Fruit fly (Drosophila melanogaster): Measurements from ENCODE around the gene CG13708.
A peak's percentile ranks its signal among the peaks of the same experiment; 100 is the strongest.

The CG13708 gene

DNA sequence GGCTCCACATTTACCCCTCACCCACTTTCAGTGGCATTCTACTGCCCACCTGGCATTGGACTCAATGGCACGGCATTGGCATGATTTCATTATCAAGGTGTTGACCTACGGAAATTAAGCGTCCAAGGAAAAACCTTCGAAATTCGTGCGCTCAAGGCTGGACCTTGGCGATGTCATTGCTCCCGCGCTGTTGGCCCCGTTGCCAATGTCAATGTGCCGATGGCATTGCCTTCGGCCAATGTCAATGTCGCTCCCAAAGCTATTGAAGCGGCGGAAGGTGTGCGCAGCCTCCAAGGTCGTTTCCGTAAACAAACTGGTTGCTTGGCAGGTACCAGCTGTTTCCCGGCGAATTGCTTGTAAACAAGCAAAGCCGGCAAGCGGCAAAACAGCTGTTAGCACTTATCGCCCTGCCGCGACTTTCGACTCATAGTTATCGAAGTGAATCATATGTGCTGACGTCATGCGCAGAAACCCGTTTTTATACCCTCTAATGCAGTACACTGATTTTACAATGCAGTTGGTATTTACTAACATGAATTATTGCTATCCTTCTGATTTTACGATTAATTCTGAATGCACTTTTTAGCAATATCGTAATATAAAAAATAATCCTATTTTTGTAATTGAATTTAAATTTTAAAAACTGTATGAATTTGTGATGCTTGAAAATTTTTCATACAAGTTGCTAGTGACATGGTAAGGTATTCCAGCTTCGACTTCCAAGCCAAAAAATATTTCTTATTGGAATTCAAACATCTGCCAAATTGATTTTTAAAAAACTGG is 8.8 kb downstream of the CG13708 start (continued):
- TF ChIP-seq Hr39 (optimal IDR thresholded peaks at IDR 0.05) (no peak), C15 (GFP tag; IDR thresholded peaks at IDR 0.05) (peak; percentile 95), CG31441 (GFP tag; IDR thresholded peaks at IDR 0.05) (peak; percentile 84), Antp (GFP tag; optimal IDR thresholded peaks at IDR 0.05) (peak; percentile 75), da (GFP tag; optimal IDR thresholded peaks at IDR 0.05) (peak; percentile 72), CG13624 (GFP tag; optimal IDR thresholded peaks at IDR 0.05) (peak; percentile 93), aop (GFP tag; IDR thresholded peaks at IDR 0.05) (peak; percentile 75), sens-2 (GFP tag; IDR thresholded peaks at IDR 0.05) (peak; percentile 91), CG5953 (GFP tag; IDR thresholded peaks at IDR 0.05) (peak; percentile 93), Nf-YA (GFP tag; IDR thresholded peaks at IDR 0.05) (peak; percentile 95), CG3281 (GFP tag; optimal IDR thresholded peaks at IDR 0.05) (peak; percentile 94), CG12391 (tag; optimal IDR thresholded peaks at IDR 0.05) (peak; percentile 97), ewg (GFP tag; optimal IDR thresholded peaks at IDR 0.05) (peak; percentile 98), slbo (GFP tag; IDR thresholded peaks at IDR 0.05) (peak; percentile 98), Side (GFP tag; optimal IDR thresholded peaks at IDR 0.05) (peak; percentile 78), CG3838 (GFP tag; optimal IDR thresholded peaks at IDR 0.05) (peak; percentile 85), CG42726 (GFP tag; IDR thresholded peaks at IDR 0.05; ENCODE audit: partially characterized antibody) (no peak), CG1024 (GFP tag; IDR thresholded peaks at IDR 0.05) (peak; percentile 92), lov (optimal IDR thresholded peaks at IDR 0.05) (no peak), lov (GFP tag; IDR thresholded peaks at IDR 0.05) (peak; percentile 95), CG8478 (optimal IDR thresholded peaks at IDR 0.05) (no peak), Adf1 (GFP tag; IDR thresholded peaks at IDR 0.05) (peak; percentile 82), br (optimal IDR thresholded peaks at IDR 0.05) (no peak), bab2 (GFP tag; optimal IDR thresholded peaks at IDR 0.05) (peak; percentile 92), kni (GFP tag; optimal IDR thresholded peaks at IDR 0.05) (peak; percentile 9), CG16815 (GFP tag; optimal IDR thresholded peaks at IDR 0.05) (peak; percentile 91), CG7928 (GFP tag; optimal IDR thresholded peaks at IDR 0.05) (peak; percentile 70), Xrp1 (GFP tag; IDR thresholded peaks at IDR 0.05) (peak; percentile 98), crp (GFP tag; optimal IDR thresholded peaks at IDR 0.05) (peak; percentile 49 to 95), fd102C (GFP tag; optimal IDR thresholded peaks at IDR 0.05) (peak; percentile 65), CG14441 (GFP tag; IDR thresholded peaks at IDR 0.05) (peak; percentile 98), CG14965 (GFP tag; optimal IDR thresholded peaks at IDR 0.05; ENCODE audit: borderline replicate concordance) (peak; percentile 33), jigr1 (GFP tag; IDR thresholded peaks at IDR 0.05) (peak; percentile 88), pros (GFP tag; optimal IDR thresholded peaks at IDR 0.05) (peak; percentile 25), Sry-β (GFP tag; optimal IDR thresholded peaks at IDR 0.05) (peak; percentile 30), CG17829 (tag; optimal IDR thresholded peaks at IDR 0.05) (peak; percentile 96), schlank (tag; optimal IDR thresholded peaks at IDR 0.05) (peak; percentile 83), salm (tag; optimal IDR thresholded peaks at IDR 0.05) (peak; percentile 88), CG2202 (tag; optimal IDR thresholded peaks at IDR 0.05) (peak; percentile 89), CG43689 (GFP tag; IDR thresholded peaks at IDR 0.05) (peak; percentile 88), pnt (GFP tag; optimal IDR thresholded peaks at IDR 0.05) (peak; percentile 75), CG4404 (GFP tag; IDR thresholded peaks at IDR 0.05) (peak; percentile 93), Hey (tag; optimal IDR thresholded peaks at IDR 0.05) (peak; percentile 27), Hsf (GFP tag; optimal IDR thresholded peaks at IDR 0.05) (peak; percentile 96), CG18262 (tag; optimal IDR thresholded peaks at IDR 0.05) (peak; percentile 97), ara (GFP tag; IDR thresholded peaks at IDR 0.05) (peak; percentile 97), CG7372 (GFP tag; IDR thresholded peaks at IDR 0.05) (peak; percentile 95), pan (optimal IDR thresholded peaks at IDR 0.05) (no peak), pan (GFP tag; optimal IDR thresholded peaks at IDR 0.05 in 1 of 2, IDR thresholded peaks at IDR 0.05 in 1 of 2) (peak in 1 of 2 experiments; percentile 97), chinmo (GFP tag; IDR thresholded peaks at IDR 0.05; ENCODE audit: partially characterized antibody) (peak; percentile 98; the same call in 3 of the 4 replicates), Tbp (GFP tag; optimal IDR thresholded peaks at IDR 0.05) (no peak)
